Worm (Caenorhabditis elegans) whole organism, young adult: ENCODE measurements around the gene ZK856.11.

Experiments
- athp-1 ChIP-seq: sonication (generic microtip); optimal IDR thresholded peaks from 2 replicates; lab custom pipeline; 2017; ENCODE audit warnings: mild to moderate bottlenecking, missing genetic modification characterization, missing compliant biosample characterization
- chd-7 ChIP-seq: sonication (generic microtip); optimal IDR thresholded peaks from 2 replicates; lab custom pipeline; 2016; ENCODE audit warnings: mild to moderate bottlenecking, missing genetic modification characterization, moderate library complexity, missing compliant biosample characterization
- fkh-3 ChIP-seq: sonication (generic microtip); optimal IDR thresholded peaks from 2 replicates; lab custom pipeline; 2016; ENCODE audit warnings: mild to moderate bottlenecking, missing genetic modification characterization, missing compliant biosample characterization
- snpc-3.4 ChIP-seq: sonication (generic microtip); optimal IDR thresholded peaks from 2 replicates; lab custom pipeline; 2017; ENCODE audit warnings: missing genetic modification characterization, mild to moderate bottlenecking, missing compliant biosample characterization, antibody characterized with exemption, moderate library complexity, missing genotype, missing genetic modification reagents
- unc-62 ChIP-seq: fragments of 150-350 bp; optimal IDR thresholded peaks from 2 replicates; lab custom pipeline; 2014; ENCODE audit warnings: missing biosample characterization, missing genetic modification reagents, missing genetic modification characterization

DNA sequence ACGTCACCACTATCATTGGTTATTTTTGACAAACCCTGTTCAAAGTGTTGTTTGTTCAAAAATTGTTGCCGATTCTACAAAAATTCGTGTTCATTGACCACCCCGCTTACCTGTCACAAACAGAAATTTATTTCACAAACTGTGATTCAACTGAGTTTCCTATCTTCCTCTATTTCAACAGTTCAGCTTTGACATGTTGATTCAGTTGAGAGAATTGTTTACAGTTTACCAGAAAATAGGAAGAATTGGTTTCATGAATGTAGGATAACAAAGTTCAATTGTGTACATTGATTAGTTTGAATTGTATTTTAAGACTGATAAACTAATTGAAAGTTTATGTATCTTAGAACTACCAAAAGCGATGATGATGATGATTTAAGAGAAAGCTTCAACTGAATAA lies 40.9 kb upstream of the ZK856.11 start:
- TF ChIP-seq fkh-3 (tag; lab: Kevin White, UChicago): no peak
- TF ChIP-seq athp-1: no peak
- no peak for TF ChIP-seq snpc-3.4 (tag; lab: Kevin White, UChicago)
- peak; percentile 91 for TF ChIP-seq unc-62 (GFP tag; lab: Kevin White, UChicago)
- no peak for TF ChIP-seq chd-7 (tag; lab: Kevin White, UChicago)
